Fruit fly (Drosophila melanogaster): ENCODE results near the gene CG18666.

CG18666 gene

DNA sequence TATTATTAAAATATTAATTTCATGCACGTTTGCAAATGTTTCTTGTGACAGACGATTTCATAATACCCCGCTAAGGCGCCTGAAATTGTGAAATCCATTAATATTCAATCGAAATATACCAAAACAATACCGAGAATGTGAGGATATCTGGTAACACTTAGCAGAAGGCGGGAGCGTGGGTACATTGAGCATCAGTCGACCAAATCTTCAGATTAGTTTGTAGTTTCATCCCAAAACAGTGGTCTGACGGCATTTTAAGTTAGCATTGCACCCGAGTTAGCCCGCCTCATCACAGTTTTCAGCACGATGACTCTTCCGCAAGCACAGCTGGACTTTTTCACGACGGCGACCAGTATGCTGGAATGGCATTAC is 29.9 kb upstream of the CG18666 start, which contains the start of gene Nup154:
Gene Nup154 (plus strand): TSS at position 147 of the 372 bp plus-strand sequence.
- TF ChIP-seq hbn (GFP tag; IDR thresholded peaks at IDR 0.05; ENCODE audit: partially characterized antibody) (0 out of 2 replicates have a peak, but pooled peaks have one; percentile 26), CG17328 (GFP tag; IDR thresholded peaks at IDR 0.05) (no peak), CG1233 (GFP tag; optimal IDR thresholded peaks at IDR 0.05) (no peak), wor (GFP tag; IDR thresholded peaks at IDR 0.05) (no peak), sob (GFP tag; IDR thresholded peaks at IDR 0.05) (no peak), MESR4 (GFP tag; optimal IDR thresholded peaks at IDR 0.05) (peak; percentile 43), CG12104 (GFP tag; optimal IDR thresholded peaks at IDR 0.05) (no peak), CrebB (tag; optimal IDR thresholded peaks at IDR 0.05) (no peak), sc (optimal IDR thresholded peaks at IDR 0.05) (no peak), sc (GFP tag; optimal IDR thresholded peaks at IDR 0.05) (no peak), CG9437 (GFP tag; optimal IDR thresholded peaks at IDR 0.05) (no peak), Bgb (GFP tag; IDR thresholded peaks at IDR 0.05; ENCODE audit: partially characterized antibody) (no peak), pros (GFP tag; optimal IDR thresholded peaks at IDR 0.05) (no peak), zfh1 (GFP tag; IDR thresholded peaks at IDR 0.05) (no peak), Fer2 (tag; optimal IDR thresholded peaks at IDR 0.05) (no peak), pb (GFP tag; optimal IDR thresholded peaks at IDR 0.05) (no peak), sens (GFP tag) (peak; percentile 31), Lim3 (GFP tag; IDR thresholded peaks at IDR 0.05) (no peak), mirr (GFP tag; optimal IDR thresholded peaks at IDR 0.05) (no peak), Awh (GFP tag; IDR thresholded peaks at IDR 0.05) (no peak), HmgD (GFP tag; optimal IDR thresholded peaks at IDR 0.05) (no peak), Pdp1 (GFP tag; optimal IDR thresholded peaks at IDR 0.05) (peak in 1 of 2 experiments; percentile 20), CG10654 (GFP tag; optimal IDR thresholded peaks at IDR 0.05) (no peak), Deaf1 (tag; optimal IDR thresholded peaks at IDR 0.05) (no peak), ato (GFP tag; IDR thresholded peaks at IDR 0.05; ENCODE audit: partially characterized antibody) (0 out of 2 replicates have a peak, but pooled peaks have one; percentile 22), CG1602 (GFP tag; optimal IDR thresholded peaks at IDR 0.05) (no peak), kay (GFP tag; optimal IDR thresholded peaks at IDR 0.05) (no peak), CG32532 (GFP tag; IDR thresholded peaks at IDR 0.05) (no peak), tna (GFP tag; IDR thresholded peaks at IDR 0.05; ENCODE audit: partially characterized antibody) (no peak), CTCF (GFP tag; optimal IDR thresholded peaks at IDR 0.05) (no peak), Spps (tag; optimal IDR thresholded peaks at IDR 0.05) (no peak), so (GFP tag; IDR thresholded peaks at IDR 0.05) (no peak), CG5953 (GFP tag; IDR thresholded peaks at IDR 0.05) (no peak), CG12769 (tag; optimal IDR thresholded peaks at IDR 0.05) (no peak), fu2 (GFP tag; optimal IDR thresholded peaks at IDR 0.05) (no peak), vvl (GFP tag; IDR thresholded peaks at IDR 0.05) (0 out of 2 replicates have a peak, but pooled peaks have one; percentile 14), gfzf (GFP tag; optimal IDR thresholded peaks at IDR 0.05) (peak; percentile 51), CG10209 (GFP tag; optimal IDR thresholded peaks at IDR 0.05) (no peak), Scr (GFP tag; IDR thresholded peaks at IDR 0.05; ENCODE audit: partially characterized antibody) (0 out of 2 replicates have a peak, but pooled peaks have one; percentile 13), CG31224 (GFP tag; IDR thresholded peaks at IDR 0.05) (no peak), CG9797 (GFP tag; optimal IDR thresholded peaks at IDR 0.05) (peak; percentile 33), CG12299 (tag; optimal IDR thresholded peaks at IDR 0.05) (no peak), E2f2 (GFP tag; IDR thresholded peaks at IDR 0.05) (peak; percentile 62), MBD-R2 (GFP tag; IDR thresholded peaks at IDR 0.05) (peak; percentile 76), pzg (GFP tag; optimal IDR thresholded peaks at IDR 0.05) (peak; percentile 29), Tbp (GFP tag; optimal IDR thresholded peaks at IDR 0.05) (no peak), Mrtf (GFP tag; IDR thresholded peaks at IDR 0.05) (no peak), CG7928 (GFP tag; optimal IDR thresholded peaks at IDR 0.05) (no peak), yki (optimal IDR thresholded peaks at IDR 0.05) (no peak), CG17361 (GFP tag; IDR thresholded peaks at IDR 0.05) (no peak), CG31365 (tag; optimal IDR thresholded peaks at IDR 0.05) (no peak), CG10366 (GFP tag; IDR thresholded peaks at IDR 0.05) (no peak), stwl (tag; optimal IDR thresholded peaks at IDR 0.05) (no peak)

Measured in whole organism, embryonic.